Worm (Caenorhabditis elegans) whole organism, mixed stage, embryonic: Measurements from ENCODE around the gene F44D12.8.

ENCODE experiments used
- ceh-83 ChIP-seq: fragments of 200-800 bp; sonication (Bioruptor generic); optimal IDR thresholded peaks from 2 replicates; lab custom pipeline; 2018; ENCODE audit warnings: mild to moderate bottlenecking, missing genetic modification characterization, missing compliant biosample characterization
- elt-3 ChIP-seq: fragments of 150-350 bp; optimal IDR thresholded peaks from 2 replicates; lab custom pipeline; 2014; ENCODE audit warnings: missing biosample characterization, missing genetic modification characterization
- sptf-1 ChIP-seq: sonication (generic microtip); optimal IDR thresholded peaks from 2 replicates; lab custom pipeline; 2017; ENCODE audit warnings: mild to moderate bottlenecking, missing genetic modification characterization, moderate library complexity, missing compliant biosample characterization

DNA sequence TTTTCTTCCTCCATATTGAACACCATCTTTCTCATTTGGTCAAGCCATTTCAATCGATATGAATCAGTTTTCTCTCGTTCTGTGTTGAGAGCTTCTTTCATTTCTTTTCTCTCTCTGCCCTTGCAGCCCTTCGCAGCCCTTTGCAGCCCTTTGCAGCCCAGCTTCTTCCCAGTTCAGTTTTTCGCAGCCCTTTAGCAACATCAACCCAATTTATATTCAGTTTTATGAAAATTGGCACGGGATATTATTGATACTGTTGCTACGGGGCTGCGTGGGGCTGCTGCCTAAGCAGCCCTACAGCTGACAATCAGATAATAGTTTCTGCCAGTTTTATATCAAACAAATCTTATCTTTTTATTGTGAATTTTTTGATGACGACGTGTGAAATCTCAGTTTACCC is 13.9 kb downstream of the F44D12.8 start, which contains the start of gene F44D12.10:
- no peak for TF ChIP-seq sptf-1 (tag; lab: Kevin White, UChicago)
- no peak for TF ChIP-seq elt-3 (tag; lab: Kevin White, UChicago)
- TF ChIP-seq ceh-83 (GFP tag; lab: Kevin White, UChicago) = no peak
